Fruit fly (Drosophila melanogaster): ENCODE results near the gene drn.

drn gene

dm6 chr3R:9380970-9381369, 41.0 kb downstream of the drn start:
- TF ChIP-seq sv (GFP tag; optimal IDR thresholded peaks at IDR 0.05) (no peak), psq (GFP tag; optimal IDR thresholded peaks at IDR 0.05) (no peak), N (GFP tag; optimal IDR thresholded peaks at IDR 0.05) (no peak), foxo (GFP tag; optimal IDR thresholded peaks at IDR 0.05) (no peak)

- no peak for TF ChIP-seq brk (GFP tag; optimal IDR thresholded peaks at IDR 0.05)
- no peak for TF ChIP-seq psq (GFP tag; optimal IDR thresholded peaks at IDR 0.05)
- no peak for TF ChIP-seq Vsx2 (GFP tag; optimal IDR thresholded peaks at IDR 0.05; ENCODE audit: partially characterized antibody)
- TF ChIP-seq Myc (optimal IDR thresholded peaks at IDR 0.05) = no peak
- TF ChIP-seq jim (GFP tag; optimal IDR thresholded peaks at IDR 0.05) = no peak
- no peak for TF ChIP-seq pan (optimal IDR thresholded peaks at IDR 0.05)
- no peak for TF ChIP-seq HLH106 (tag; optimal IDR thresholded peaks at IDR 0.05)
- no peak for TF ChIP-seq dl (GFP tag; optimal IDR thresholded peaks at IDR 0.05; ENCODE audit: insufficient read depth in 1 of 2, partially characterized antibody in 2 of 2)
- TF ChIP-seq Dif (GFP tag; optimal IDR thresholded peaks at IDR 0.05; ENCODE audit: partially characterized antibody) = no peak
- TF ChIP-seq foxo (GFP tag; optimal IDR thresholded peaks at IDR 0.05) = no peak
- no peak for TF ChIP-seq sage (GFP tag; optimal IDR thresholded peaks at IDR 0.05)
- no peak for TF ChIP-seq sv (GFP tag; optimal IDR thresholded peaks at IDR 0.05)
These were observed 46.0 kb downstream of the drn start for dm6 chr3R:9385987-9386386.

dm6 chr3R:9387634-9388033, 47.6 kb downstream of the drn start:
- TF ChIP-seq Rel (GFP tag; optimal IDR thresholded peaks at IDR 0.05) (no peak), Rel (tag; optimal IDR thresholded peaks at IDR 0.05) (peak; percentile 49), brk (GFP tag; optimal IDR thresholded peaks at IDR 0.05) (no peak), foxo (GFP tag; optimal IDR thresholded peaks at IDR 0.05) (peak in 1 of 2 experiments; percentile 26), h (GFP tag; optimal IDR thresholded peaks at IDR 0.05) (peak; percentile 40), lola (GFP tag; optimal IDR thresholded peaks at IDR 0.05) (no peak), br (GFP tag; optimal IDR thresholded peaks at IDR 0.05) (peak; percentile 5)

- TF ChIP-seq Mio (GFP tag; optimal IDR thresholded peaks at IDR 0.05) (no peak), h (GFP tag; optimal IDR thresholded peaks at IDR 0.05) (no peak), Dif (GFP tag; optimal IDR thresholded peaks at IDR 0.05; ENCODE audit: partially characterized antibody) (no peak), Vsx2 (GFP tag; optimal IDR thresholded peaks at IDR 0.05; ENCODE audit: partially characterized antibody) (no peak), Abd-B (GFP tag; optimal IDR thresholded peaks at IDR 0.05) (no peak), CG9705 (GFP tag; optimal IDR thresholded peaks at IDR 0.05) (no peak), Hr83 (GFP tag; optimal IDR thresholded peaks at IDR 0.05; ENCODE audit: poor library complexity, severe bottlenecking) (no peak), Sp1 (GFP tag; optimal IDR thresholded peaks at IDR 0.05) (no peak), fru (GFP tag; optimal IDR thresholded peaks at IDR 0.05) (no peak), Rel (GFP tag; optimal IDR thresholded peaks at IDR 0.05) (no peak), Rel (tag; optimal IDR thresholded peaks at IDR 0.05) (no peak), dl (GFP tag; optimal IDR thresholded peaks at IDR 0.05; ENCODE audit: insufficient read depth in 1 of 2, partially characterized antibody in 2 of 2) (no peak), GATAd (GFP tag; optimal IDR thresholded peaks at IDR 0.05) (no peak), br (GFP tag; optimal IDR thresholded peaks at IDR 0.05) (no peak)
These were observed 48.3 kb downstream of the drn start for dm6 chr3R:9388321-9388720.

dm6 chr3R:9388972-9389371, 49.0 kb downstream of the drn start:
- TF ChIP-seq lola (GFP tag; optimal IDR thresholded peaks at IDR 0.05) = no peak
- no peak for TF ChIP-seq Sp1 (GFP tag; optimal IDR thresholded peaks at IDR 0.05)
- TF ChIP-seq pan (optimal IDR thresholded peaks at IDR 0.05) = no peak
- no peak for TF ChIP-seq Dif (GFP tag; optimal IDR thresholded peaks at IDR 0.05; ENCODE audit: partially characterized antibody)
- TF ChIP-seq fru (GFP tag; optimal IDR thresholded peaks at IDR 0.05) = no peak
- no peak for TF ChIP-seq GATAd (GFP tag; optimal IDR thresholded peaks at IDR 0.05)
- TF ChIP-seq CG32264 (GFP tag; optimal IDR thresholded peaks at IDR 0.05) = no peak
- no peak for TF ChIP-seq foxo (GFP tag; optimal IDR thresholded peaks at IDR 0.05)
- no peak for TF ChIP-seq woc (GFP tag; optimal IDR thresholded peaks at IDR 0.05)
- no peak for TF ChIP-seq Hnf4 (GFP tag; optimal IDR thresholded peaks at IDR 0.05)

dm6 chr3R:9390201-9390600, 50.2 kb downstream of the drn start:
- TF ChIP-seq sv (GFP tag; optimal IDR thresholded peaks at IDR 0.05) = no peak
- no peak for TF ChIP-seq CG32264 (GFP tag; optimal IDR thresholded peaks at IDR 0.05)
- no peak for TF ChIP-seq fru (GFP tag; optimal IDR thresholded peaks at IDR 0.05)
- TF ChIP-seq Abd-B (GFP tag; optimal IDR thresholded peaks at IDR 0.05) = no peak
- TF ChIP-seq OdsH (GFP tag; optimal IDR thresholded peaks at IDR 0.05) = no peak
- TF ChIP-seq Hr78 (GFP tag; optimal IDR thresholded peaks at IDR 0.05) = no peak
- TF ChIP-seq GATAd (GFP tag; optimal IDR thresholded peaks at IDR 0.05) = no peak
- TF ChIP-seq Jra (GFP tag; optimal IDR thresholded peaks at IDR 0.05) = no peak
- TF ChIP-seq Hr83 (GFP tag; optimal IDR thresholded peaks at IDR 0.05; ENCODE audit: poor library complexity, severe bottlenecking) = no peak
- no peak for TF ChIP-seq jim (GFP tag; optimal IDR thresholded peaks at IDR 0.05)
- no peak for TF ChIP-seq Dfd (GFP tag; optimal IDR thresholded peaks at IDR 0.05)
- TF ChIP-seq brk (GFP tag; optimal IDR thresholded peaks at IDR 0.05) = no peak
- TF ChIP-seq Sp1 (GFP tag; optimal IDR thresholded peaks at IDR 0.05) = no peak
- TF ChIP-seq dsf (GFP tag; optimal IDR thresholded peaks at IDR 0.05; ENCODE audit: borderline replicate concordance) = no peak
- no peak for TF ChIP-seq woc (GFP tag; optimal IDR thresholded peaks at IDR 0.05)

Measured in whole organism, wandering third instar larva.